Fruit fly (Drosophila melanogaster) whole organism, embryonic: ENCODE data around the gene CG2003.

Experiments
- Atf6 ChIP-seq: fragments of 200-800 bp; sonication (Bioruptor generic); IDR thresholded peaks from 2 replicates; pipeline ENCODE4 v1.3.6; 2022; ENCODE audit warnings: missing biosample characterization, missing genetic modification characterization
- CG10209 ChIP-seq: fragments of 200-800 bp; sonication (Bioruptor generic); optimal IDR thresholded peaks from 3 replicates; lab custom pipeline; 2017; ENCODE audit warnings: missing biosample characterization, mild to moderate bottlenecking, missing genetic modification characterization, missing genetic modification reagents
- CG10267 ChIP-seq: fragments of 200-800 bp; sonication (Bioruptor generic); optimal IDR thresholded peaks from 2 replicates; lab custom pipeline; 2018; ENCODE audit warnings: missing biosample characterization, mild to moderate bottlenecking, missing genetic modification characterization, moderate library complexity
- CG10462 ChIP-seq: fragments of 200-800 bp; sonication (Bioruptor generic); optimal IDR thresholded peaks from 2 replicates; lab custom pipeline; 2016; ENCODE audit warnings: missing biosample characterization, missing genetic modification characterization
- CG12155 ChIP-seq: fragments of 200-800 bp; sonication (Bioruptor generic); optimal IDR thresholded peaks from 3 replicates; lab custom pipeline; 2016; ENCODE audit warnings: missing biosample characterization, missing genetic modification characterization
- CG1233 ChIP-seq: fragments of 200-800 bp; sonication (Bioruptor generic); optimal IDR thresholded peaks from 4 replicates; lab custom pipeline; 2018; ENCODE audit warnings: missing biosample characterization, mild to moderate bottlenecking, missing genetic modification characterization
- CG13424 ChIP-seq: fragments of 200-800 bp; sonication (Bioruptor generic); optimal IDR thresholded peaks from 2 replicates; lab custom pipeline; 2019; ENCODE audit warnings: missing biosample characterization, mild to moderate bottlenecking, missing genetic modification characterization, moderate library complexity
- CG15514 ChIP-seq: fragments of 200-800 bp; sonication (Bioruptor generic); optimal IDR thresholded peaks from 3 replicates; lab custom pipeline; 2017; ENCODE audit warnings: missing biosample characterization, missing genetic modification characterization, mild to moderate bottlenecking, moderate library complexity, missing genetic modification reagents
- CG17912 ChIP-seq: fragments of 200-800 bp; sonication (Bioruptor generic); optimal IDR thresholded peaks from 2 replicates; lab custom pipeline; 2018; ENCODE audit warnings: missing biosample characterization, mild to moderate bottlenecking, missing genetic modification characterization
- CG18599 ChIP-seq: fragments of 200-800 bp; sonication (Bioruptor generic); optimal IDR thresholded peaks from 3 replicates; lab custom pipeline; 2017; ENCODE audit warnings: missing biosample characterization, missing genetic modification characterization, mild to moderate bottlenecking, moderate library complexity, missing genetic modification reagents
- CG4282 ChIP-seq: fragments of 200-800 bp; sonication (Bioruptor generic); optimal IDR thresholded peaks from 2 replicates; lab custom pipeline; 2016; ENCODE audit warnings: missing biosample characterization, missing genetic modification characterization
- CG4424 ChIP-seq: fragments of 200-800 bp; sonication (Bioruptor generic); optimal IDR thresholded peaks from 3 replicates; lab custom pipeline; 2016; ENCODE audit warnings: missing biosample characterization, missing genetic modification characterization
- CG9437 ChIP-seq: fragments of 200-800 bp; sonication (Bioruptor generic); optimal IDR thresholded peaks from 2 replicates; lab custom pipeline; 2018; ENCODE audit warnings: missing biosample characterization, mild to moderate bottlenecking, missing genetic modification characterization
- CG9727 ChIP-seq: fragments of 200-800 bp; sonication (Bioruptor generic); optimal IDR thresholded peaks from 3 replicates; lab custom pipeline; 2017; ENCODE audit warnings: missing biosample characterization, mild to moderate bottlenecking, missing genetic modification characterization
- CHES-1-like ChIP-seq: fragments of 200-800 bp; sonication (Bioruptor generic); optimal IDR thresholded peaks from 2 replicates; lab custom pipeline; 2016; ENCODE audit warnings: missing biosample characterization, missing genetic modification characterization
- CTCF ChIP-seq: fragments of 200-800 bp; sonication (Bioruptor generic); optimal IDR thresholded peaks from 2 replicates; lab custom pipeline; 2017; ENCODE audit warnings: missing biosample characterization, mild to moderate bottlenecking, missing genetic modification characterization, moderate library complexity
- CkIIα-i1 ChIP-seq: fragments of 200-800 bp; sonication (Bioruptor generic); IDR thresholded peaks from 2 replicates; pipeline ENCODE4 v1.3.6; 2022; ENCODE audit warnings: missing biosample characterization, missing genetic modification characterization
- CrebB ChIP-seq: fragments of 200-800 bp; sonication (Bioruptor generic); optimal IDR thresholded peaks from 3 replicates; lab custom pipeline; 2018; ENCODE audit warnings: missing biosample characterization, mild to moderate bottlenecking, missing genetic modification characterization
- Dad ChIP-seq: fragments of 200-800 bp; sonication (Bioruptor generic); optimal IDR thresholded peaks from 3 replicates; lab custom pipeline; 2016; ENCODE audit warnings: missing biosample characterization, missing genetic modification characterization
- Dek ChIP-seq: fragments of 200-800 bp; sonication (Bioruptor generic); optimal IDR thresholded peaks from 3 replicates; lab custom pipeline; 2019; ENCODE audit warnings: missing biosample characterization, mild to moderate bottlenecking, missing genetic modification characterization, moderate library complexity
- Elba2 ChIP-seq: fragments of 200-800 bp; sonication (Bioruptor generic); optimal IDR thresholded peaks from 3 replicates; lab custom pipeline; 2016; ENCODE audit warnings: missing biosample characterization, missing genetic modification characterization
- HLH3B ChIP-seq: fragments of 200-800 bp; sonication (Bioruptor generic); IDR thresholded peaks from 2 replicates; pipeline ENCODE4 v1.3.6; 2022; ENCODE audit warnings: missing biosample characterization, missing genetic modification characterization
- HLH54F ChIP-seq: fragments of 200-800 bp; sonication (Bioruptor generic); optimal IDR thresholded peaks from 3 replicates; lab custom pipeline; 2016; ENCODE audit warnings: missing biosample characterization, missing genetic modification characterization
- Hmr ChIP-seq: fragments of 200-800 bp; sonication (Bioruptor generic); optimal IDR thresholded peaks from 3 replicates; lab custom pipeline; 2017; ENCODE audit warnings: mild to moderate bottlenecking, missing biosample characterization, missing genetic modification reagents, missing genetic modification characterization
- Jarid2 ChIP-seq: fragments of 200-800 bp; sonication (Bioruptor generic); optimal IDR thresholded peaks from 3 replicates; lab custom pipeline; 2017; ENCODE audit warnings: mild to moderate bottlenecking, missing biosample characterization, missing genetic modification reagents, missing genetic modification characterization
- MTF-1 ChIP-seq: fragments of 200-800 bp; sonication (Bioruptor generic); optimal IDR thresholded peaks from 2 replicates; lab custom pipeline; 2018; ENCODE audit warnings: missing biosample characterization, mild to moderate bottlenecking, missing genetic modification characterization, borderline replicate concordance
- NC2α ChIP-seq: fragments of 200-800 bp; sonication (Bioruptor generic); optimal IDR thresholded peaks from 2 replicates; lab custom pipeline; 2016; ENCODE audit warnings: missing biosample characterization, missing genetic modification characterization
- PHDP ChIP-seq: fragments of 200-800 bp; sonication (Bioruptor generic); optimal IDR thresholded peaks from 3 replicates; lab custom pipeline; 2018; ENCODE audit warnings: missing biosample characterization, mild to moderate bottlenecking, missing genetic modification characterization, moderate library complexity
- Ravus ChIP-seq: fragments of 200-800 bp; sonication (Bioruptor generic); IDR thresholded peaks from 2 replicates; pipeline ENCODE4 v1.3.6; 2022; ENCODE audit warnings: missing biosample characterization, missing genetic modification characterization
- Xrp1 ChIP-seq: fragments of 200-800 bp; sonication (Bioruptor generic); IDR thresholded peaks from 2 replicates; pipeline ENCODE4 v1.3.6; 2022; ENCODE audit warnings: missing biosample characterization, missing genetic modification characterization
- ara ChIP-seq: fragments of 200-800 bp; sonication (Bioruptor generic); IDR thresholded peaks from 2 replicates; pipeline ENCODE4 v1.3.6; 2022; ENCODE audit warnings: missing biosample characterization, missing genetic modification characterization
- cas ChIP-seq: fragments of 200-800 bp; sonication (Bioruptor generic); IDR thresholded peaks from 2 replicates; pipeline ENCODE4 v1.3.6; 2022; ENCODE audit warnings: missing biosample characterization, missing genetic modification characterization
- croc ChIP-seq: fragments of 200-800 bp; sonication (Bioruptor generic); conservative IDR thresholded peaks from 3 replicates; pipeline ENCODE4 v1.3.6; 2022; ENCODE audit warnings: missing biosample characterization, missing genetic modification characterization
- danr ChIP-seq: fragments of 200-800 bp; sonication (Bioruptor generic); IDR thresholded peaks from 2 replicates; pipeline ENCODE4 v1.3.6; 2022; ENCODE audit warnings: missing biosample characterization, missing genetic modification characterization
- dm ChIP-seq: fragments of 200-800 bp; sonication (Bioruptor generic); optimal IDR thresholded peaks from 3 replicates; lab custom pipeline; 2016; ENCODE audit warnings: missing biosample characterization, missing genetic modification characterization
- dpn ChIP-seq, 2 experiments: fragments of 200-800 bp; sonication (Bioruptor generic); optimal IDR thresholded peaks; 3 replicates each; lab custom pipeline; 2016; ENCODE audit warnings: missing biosample characterization in 2 of 2, missing genetic modification characterization in 2 of 2
- eyg ChIP-seq: fragments of 200-800 bp; sonication (Bioruptor generic); optimal IDR thresholded peaks from 3 replicates; lab custom pipeline; 2016; ENCODE audit warnings: missing biosample characterization, missing genetic modification characterization
- gro ChIP-seq: fragments of 200-800 bp; sonication (Bioruptor generic); optimal IDR thresholded peaks from 2 replicates; lab custom pipeline; 2016; ENCODE audit warnings: missing biosample characterization, missing genetic modification characterization
- gsb ChIP-seq: fragments of 200-800 bp; sonication (Bioruptor generic); IDR thresholded peaks from 2 replicates; pipeline ENCODE4 v1.3.6; 2022; ENCODE audit warnings: missing biosample characterization, missing genetic modification characterization
- hb ChIP-seq: fragments of 200-800 bp; sonication (Bioruptor generic); IDR thresholded peaks from 3 replicates; pipeline ENCODE4 v1.3.6; 2022; ENCODE audit warnings: missing biosample characterization, missing genetic modification characterization; ENCODE audit not compliant: partially characterized antibody
- lmd ChIP-seq: fragments of 200-800 bp; sonication (Bioruptor generic); IDR thresholded peaks from 2 replicates; pipeline ENCODE4 v1.3.6; 2022; ENCODE audit warnings: missing biosample characterization, missing genetic modification characterization
- lola ChIP-seq, 3 experiments: fragments of >200 bp in 2 of 3; fragments of 200-800 bp in 1 of 3; sonication (Bioruptor generic) in 1 of 3; optimal IDR thresholded peaks; 2 replicates each; lab custom pipeline; 2017 to 2019; ENCODE audit warnings: missing biosample characterization in 3 of 3, missing genetic modification characterization in 3 of 3, mild to moderate bottlenecking in 1 of 3, moderate library complexity in 1 of 3
- lov ChIP-seq, 2 experiments: fragments of 200-800 bp in 1 of 2; fragments of >200 bp in 1 of 2; sonication (Bioruptor generic) in 1 of 2; IDR thresholded peaks in 1 of 2; optimal IDR thresholded peaks in 1 of 2; 2 replicates in 1 of 2; 3 replicates in 1 of 2; pipeline versions ENCODE4 v1.3.6 to Lab custom; 2017 to 2022; ENCODE audit warnings: missing biosample characterization in 1 of 2, missing genetic modification characterization in 1 of 2
- pho ChIP-seq: fragments of 200-800 bp; sonication (Bioruptor generic); optimal IDR thresholded peaks from 2 replicates; lab custom pipeline; 2016; ENCODE audit warnings: missing biosample characterization, missing genetic modification characterization
- prd ChIP-seq, 3 experiments: fragments of >200 bp in 2 of 3; fragments of 200-800 bp in 1 of 3; sonication (Bioruptor generic) in 1 of 3; optimal IDR thresholded peaks in 2 of 3; IDR thresholded peaks in 1 of 3; 2 replicates in 2 of 3; 3 replicates in 1 of 3; pipeline versions ENCODE4 v1.3.6 to Lab custom; 2017 to 2022; ENCODE audit warnings: missing biosample characterization in 1 of 3, missing genetic modification characterization in 1 of 3
- psq ChIP-seq: fragments of 200-800 bp; sonication (Bioruptor generic); optimal IDR thresholded peaks from 2 replicates; lab custom pipeline; 2017; ENCODE audit warnings: missing biosample characterization, missing genetic modification characterization
- pum ChIP-seq: fragments of 200-800 bp; sonication (Bioruptor generic); optimal IDR thresholded peaks from 2 replicates; lab custom pipeline; 2016; ENCODE audit warnings: missing biosample characterization, missing genetic modification characterization
- pzg ChIP-seq: fragments of 200-800 bp; sonication (Bioruptor generic); optimal IDR thresholded peaks from 3 replicates; lab custom pipeline; 2018; ENCODE audit warnings: missing biosample characterization, mild to moderate bottlenecking, missing genetic modification characterization, moderate library complexity
- tna ChIP-seq: fragments of 200-800 bp; sonication (Bioruptor generic); IDR thresholded peaks from 2 replicates; pipeline ENCODE4 v1.3.6; 2022; ENCODE audit warnings: missing biosample characterization, missing genetic modification characterization; ENCODE audit not compliant: partially characterized antibody
- unpg ChIP-seq: fragments of 200-800 bp; sonication (Bioruptor generic); optimal IDR thresholded peaks from 3 replicates; lab custom pipeline; 2018; ENCODE audit warnings: missing biosample characterization, mild to moderate bottlenecking, missing genetic modification characterization, moderate library complexity
- vnd ChIP-seq: fragments of 200-800 bp; sonication (Bioruptor generic); IDR thresholded peaks from 3 replicates; pipeline ENCODE4 v1.3.6; 2022; ENCODE audit warnings: missing biosample characterization, missing genetic modification characterization; ENCODE audit not compliant: partially characterized antibody

Gene CG2003

DNA sequence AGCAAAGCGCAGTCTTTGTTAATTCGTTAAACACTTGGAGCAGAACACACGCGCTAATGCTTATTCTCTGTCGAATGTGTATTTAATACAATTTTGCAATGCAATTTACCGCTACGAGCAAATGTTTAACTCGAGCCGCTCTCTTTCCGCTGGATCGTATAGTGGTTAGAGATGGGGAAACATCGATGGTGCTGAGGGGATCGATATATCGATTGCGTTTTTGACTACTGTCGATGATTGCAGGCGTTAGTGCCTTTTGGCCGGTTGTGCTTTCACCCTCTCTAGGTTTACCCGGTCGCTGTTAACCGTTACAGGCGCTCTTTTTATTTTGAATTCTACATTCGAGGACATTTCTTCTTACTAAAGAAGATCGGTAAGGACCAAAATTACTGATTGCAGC, 7.7 kb downstream of the CG2003 start (continued):
- TF ChIP-seq Elba2 (GFP tag; lab: Kevin White, UChicago) (no peak), danr (GFP tag; lab: Robert Waterston, UW) (no peak), tna (GFP tag; lab: Robert Waterston, UW) (peak; percentile 95), lmd (GFP tag; lab: Robert Waterston, UW) (no peak), CG10267 (tag; lab: Kevin White, UChicago) (peak; percentile 20), pzg (peak; percentile 84), unpg (GFP tag; lab: Kevin White, UChicago) (no peak), HLH3B (GFP tag; lab: Robert Waterston, UW) (no peak), vnd (GFP tag; lab: Robert Waterston, UW) (peak; percentile 89), gro (GFP tag; lab: Kevin White, UChicago) (no peak), CHES-1-like (GFP tag; lab: Kevin White, UChicago) (no peak), CG18599 (GFP tag; lab: Kevin White, UChicago) (no peak), Ravus (no peak), MTF-1 (no peak), dm (peak; percentile 7), Xrp1 (GFP tag; lab: Robert Waterston, UW) (no peak), CG9727 (GFP tag; lab: Kevin White, UChicago) (no peak), Hmr (GFP tag; lab: Kevin White, UChicago) (peak; percentile 28), CG15514 (GFP tag; lab: Kevin White, UChicago) (peak; percentile 50), dpn (GFP tag; optimal IDR thresholded peaks at IDR 0.05; lab: Kevin White, UChicago) (peak in 1 of 2 experiments; percentile 24), CG12155 (GFP tag; lab: Kevin White, UChicago) (no peak), ara (no peak), CG1233 (no peak), CG10462 (GFP tag; lab: Kevin White, UChicago) (no peak), CTCF (GFP tag; lab: Kevin White, UChicago) (peak; percentile 5), hb (peak; percentile 96), gsb (no peak), CG4424 (no peak), HLH54F (GFP tag; lab: Kevin White, UChicago) (peak; percentile 6), eyg (no peak), Atf6 (GFP tag; lab: Robert Waterston, UW) (no peak), prd (optimal IDR thresholded peaks at IDR 0.05; lab: Kevin White, UChicago) (no peak), prd (GFP tag; IDR thresholded peaks at IDR 0.05; lab: Robert Waterston, UW) (no peak), CG13424 (tag; lab: Kevin White, UChicago) (no peak), Dad (no peak), NC2α (GFP tag; lab: Kevin White, UChicago) (no peak), Jarid2 (peak; percentile 46), lola (GFP tag; optimal IDR thresholded peaks at IDR 0.05; lab: Kevin White, UChicago) (no peak), pum (no peak), CkIIα-i1 (GFP tag; lab: Robert Waterston, UW) (no peak), Dek (tag; lab: Kevin White, UChicago) (no peak), lov (optimal IDR thresholded peaks at IDR 0.05; lab: Kevin White, UChicago) (no peak), lov (GFP tag; IDR thresholded peaks at IDR 0.05; lab: Robert Waterston, UW) (no peak), PHDP (tag; lab: Kevin White, UChicago) (peak; percentile 7), CG9437 (GFP tag; lab: Kevin White, UChicago) (no peak), CG4282 (GFP tag; lab: Kevin White, UChicago) (no peak), psq (GFP tag; lab: Kevin White, UChicago) (no peak), pho (GFP tag; lab: Kevin White, UChicago) (peak; percentile 9), CrebB (tag; lab: Kevin White, UChicago) (no peak), CG17912 (GFP tag; lab: Kevin White, UChicago) (no peak), croc (GFP tag; lab: Robert Waterston, UW) (no peak), cas (GFP tag; lab: Robert Waterston, UW) (no peak), CG10209 (no peak)
